Worm (Caenorhabditis elegans): ENCODE measurements around the gene W09H1.1.

DNA sequence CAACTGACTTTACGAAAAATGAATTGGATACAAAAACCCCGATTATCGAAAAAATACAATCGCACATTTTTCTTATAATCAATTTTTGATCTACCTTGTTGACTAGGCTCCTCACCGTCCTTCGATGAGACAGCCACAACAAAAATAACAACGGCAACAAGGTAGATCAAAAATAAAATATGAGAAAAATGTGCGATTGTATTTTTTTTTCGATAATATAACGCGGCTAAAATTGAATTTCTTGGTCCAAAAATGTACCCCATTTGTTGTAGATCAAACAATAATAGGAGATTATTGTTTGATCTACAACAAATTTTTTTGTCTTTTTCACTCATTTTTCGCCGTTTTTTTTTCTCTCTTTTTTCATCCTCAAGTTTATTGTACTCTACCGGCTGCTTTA lies 50.8 kb downstream of the W09H1.1 start:
- TF ChIP-seq zag-1 (tag; optimal IDR thresholded peaks at IDR 0.05) (no peak), nhr-28 (tag; optimal IDR thresholded peaks at IDR 0.05) (no peak), sptf-1 (tag; optimal IDR thresholded peaks at IDR 0.05) (no peak), ztf-4 (tag; optimal IDR thresholded peaks at IDR 0.05) (no peak)
